Fruit fly (Drosophila melanogaster): Measurements from ENCODE around the gene Rh4.

DNA sequence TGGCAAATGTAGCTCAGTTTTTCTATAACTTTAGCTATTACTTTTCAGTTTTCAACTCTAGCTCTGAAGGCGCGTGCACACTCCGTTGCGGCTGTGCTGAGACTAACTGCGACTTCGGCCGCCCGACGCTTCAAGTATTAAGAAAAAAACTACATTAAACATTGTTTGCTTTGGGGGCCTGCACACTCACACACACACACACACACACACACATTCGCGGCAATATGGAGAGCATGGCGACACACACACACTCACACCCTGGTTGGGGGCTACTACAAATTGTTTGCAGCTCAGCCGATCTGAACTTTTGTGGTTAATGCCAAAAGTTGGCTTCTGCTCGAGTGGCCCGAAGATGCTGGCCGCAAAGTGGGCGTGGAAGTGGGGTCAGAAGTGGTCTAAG, 33.4 kb downstream of the Rh4 start, which contains the start of gene CG13024:
- TF ChIP-seq cic (GFP tag; optimal IDR thresholded peaks at IDR 0.05): no peak
- TF ChIP-seq pad (GFP tag; optimal IDR thresholded peaks at IDR 0.05): no peak
- no peak for TF ChIP-seq CG14711 (tag; optimal IDR thresholded peaks at IDR 0.05)
- no peak for TF ChIP-seq cnc (optimal IDR thresholded peaks at IDR 0.05)
- TF ChIP-seq Hr96 (GFP tag; optimal IDR thresholded peaks at IDR 0.05): no peak
- no peak for TF ChIP-seq CG5204 (GFP tag; optimal IDR thresholded peaks at IDR 0.05)
- TF ChIP-seq bab1 (GFP tag; optimal IDR thresholded peaks at IDR 0.05): no peak
- no peak for TF ChIP-seq tj (GFP tag; optimal IDR thresholded peaks at IDR 0.05)

Measured in whole organism, adult.